Fruit fly (Drosophila melanogaster) whole organism, prepupa: ENCODE data around the gene NijB.

Experiments
- CG10631 ChIP-seq: fragments of 200-800 bp; sonication (Bioruptor generic); optimal IDR thresholded peaks from 2 replicates; lab custom pipeline; 2016; ENCODE audit warnings: missing biosample characterization, missing genetic modification characterization
- CG11762 ChIP-seq: fragments of 200-800 bp; sonication (Bioruptor generic); optimal IDR thresholded peaks from 3 replicates; lab custom pipeline; 2016; ENCODE audit warnings: missing biosample characterization, missing genetic modification characterization; ENCODE audit not compliant: insufficient read depth
- CG1621 ChIP-seq: fragments of 200-800 bp; sonication (Bioruptor generic); optimal IDR thresholded peaks from 3 replicates; lab custom pipeline; 2018; ENCODE audit warnings: missing biosample characterization, mild to moderate bottlenecking, missing genetic modification characterization
- CG31627 ChIP-seq: fragments of 200-800 bp; sonication (Bioruptor generic); optimal IDR thresholded peaks from 3 replicates; lab custom pipeline; 2016; ENCODE audit warnings: missing biosample characterization, missing genetic modification characterization
- CG6163 ChIP-seq: fragments of 200-800 bp; sonication (Bioruptor generic); IDR thresholded peaks from 3 replicates; pipeline ENCODE4 v1.3.6; 2022; ENCODE audit warnings: missing biosample characterization, missing genetic modification characterization
- CG6276 ChIP-seq: fragments of 200-800 bp; sonication (Bioruptor generic); optimal IDR thresholded peaks from 2 replicates; lab custom pipeline; 2017; ENCODE audit warnings: missing biosample characterization, mild to moderate bottlenecking, missing genetic modification characterization
- CG6808 ChIP-seq: fragments of 200-800 bp; sonication (Bioruptor generic); optimal IDR thresholded peaks from 3 replicates; lab custom pipeline; 2017; ENCODE audit warnings: missing biosample characterization, missing genetic modification characterization, mild to moderate bottlenecking, moderate library complexity, missing genetic modification reagents
- CG6854 ChIP-seq: fragments of 200-800 bp; sonication (Bioruptor generic); optimal IDR thresholded peaks from 2 replicates; lab custom pipeline; 2017; ENCODE audit warnings: missing biosample characterization, mild to moderate bottlenecking, missing genetic modification characterization
- CG8119 ChIP-seq: fragments of 200-800 bp; sonication (Bioruptor generic); IDR thresholded peaks from 3 replicates; pipeline ENCODE4 v1.3.6; 2022; ENCODE audit warnings: missing biosample characterization, missing genetic modification characterization
- CG8319 ChIP-seq: fragments of 200-800 bp; sonication (Bioruptor generic); optimal IDR thresholded peaks from 3 replicates; lab custom pipeline; 2016; ENCODE audit warnings: missing biosample characterization, missing genetic modification characterization
- Eip75B ChIP-seq: fragments of 200-800 bp; sonication (Bioruptor generic); optimal IDR thresholded peaks from 3 replicates; lab custom pipeline; 2016; ENCODE audit warnings: missing biosample characterization, missing genetic modification characterization
- Ets21C ChIP-seq: fragments of 200-800 bp; sonication (Bioruptor generic); optimal IDR thresholded peaks from 3 replicates; lab custom pipeline; 2016; ENCODE audit warnings: missing biosample characterization, missing genetic modification characterization
- Ets96B ChIP-seq: fragments of 200-800 bp; optimal IDR thresholded peaks from 2 replicates; lab custom pipeline; 2019; ENCODE audit warnings: missing biosample characterization, mild to moderate bottlenecking, missing genetic modification characterization, moderate library complexity
- Hr38 ChIP-seq: sonication (Bioruptor generic); optimal IDR thresholded peaks from 2 replicates; lab custom pipeline; 2016; ENCODE audit warnings: missing biosample characterization, missing genetic modification characterization
- Hr39 ChIP-seq: fragments of 200-800 bp; sonication (Bioruptor generic); optimal IDR thresholded peaks from 2 replicates; lab custom pipeline; 2016; ENCODE audit warnings: missing biosample characterization, missing genetic modification characterization
- Lpt ChIP-seq: fragments of 200-800 bp; sonication (Bioruptor generic); optimal IDR thresholded peaks from 3 replicates; lab custom pipeline; 2016; ENCODE audit warnings: missing biosample characterization, missing genetic modification characterization
- Met ChIP-seq: fragments of 200-800 bp; sonication (Bioruptor generic); optimal IDR thresholded peaks from 3 replicates; lab custom pipeline; 2016; ENCODE audit warnings: missing biosample characterization, missing genetic modification characterization
- OdsH ChIP-seq: fragments of 200-800 bp; sonication (Bioruptor generic); optimal IDR thresholded peaks from 3 replicates; lab custom pipeline; 2016; ENCODE audit warnings: missing biosample characterization, missing genetic modification characterization
- Sox14 ChIP-seq: fragments of 200-800 bp; sonication (Bioruptor generic); optimal IDR thresholded peaks from 3 replicates; lab custom pipeline; 2016; ENCODE audit warnings: missing biosample characterization, missing genetic modification characterization
- Sox15 ChIP-seq: fragments of 200-800 bp; sonication (Bioruptor generic); optimal IDR thresholded peaks from 3 replicates; lab custom pipeline; 2016; ENCODE audit warnings: missing biosample characterization, missing genetic modification characterization
- acj6 ChIP-seq: fragments of 200-800 bp; sonication (Bioruptor generic); optimal IDR thresholded peaks from 3 replicates; lab custom pipeline; 2016; ENCODE audit warnings: missing biosample characterization, missing genetic modification characterization
- dac ChIP-seq: fragments of 200-800 bp; sonication (Bioruptor generic); optimal IDR thresholded peaks from 2 replicates; lab custom pipeline; 2017; ENCODE audit warnings: missing biosample characterization, mild to moderate bottlenecking, missing genetic modification characterization
- dsx ChIP-seq: fragments of 200-800 bp; optimal IDR thresholded peaks from 3 replicates; lab custom pipeline; 2019; ENCODE audit warnings: missing biosample characterization, mild to moderate bottlenecking, missing genetic modification characterization, moderate library complexity; ENCODE audit not compliant: poor library complexity, severe bottlenecking
- eg ChIP-seq: fragments of 200-800 bp; sonication (Bioruptor generic); IDR thresholded peaks from 3 replicates; pipeline ENCODE4 v1.3.6; 2022; ENCODE audit warnings: missing biosample characterization, missing genetic modification characterization
- esn ChIP-seq: fragments of 200-800 bp; sonication (Bioruptor generic); optimal IDR thresholded peaks from 2 replicates; lab custom pipeline; 2016; ENCODE audit warnings: missing biosample characterization, mild to moderate bottlenecking, missing genetic modification characterization, moderate library complexity
- lz ChIP-seq: fragments of 200-800 bp; sonication (Bioruptor generic); optimal IDR thresholded peaks from 3 replicates; lab custom pipeline; 2016; ENCODE audit warnings: missing biosample characterization, missing genetic modification characterization
- net ChIP-seq: fragments of 200-800 bp; sonication (Bioruptor generic); optimal IDR thresholded peaks from 3 replicates; lab custom pipeline; 2016; ENCODE audit warnings: missing biosample characterization, missing genetic modification characterization
- salr ChIP-seq, 2 experiments: fragments of 200-800 bp; sonication (Bioruptor generic); optimal IDR thresholded peaks; 3 replicates each; lab custom pipeline; 2016 to 2018; ENCODE audit warnings: missing biosample characterization in 2 of 2, missing genetic modification characterization in 2 of 2, mild to moderate bottlenecking in 1 of 2
- spab ChIP-seq: fragments of 200-800 bp; sonication (Bioruptor generic); optimal IDR thresholded peaks from 2 replicates; lab custom pipeline; 2017; ENCODE audit warnings: missing biosample characterization, mild to moderate bottlenecking, missing genetic modification characterization, missing genetic modification reagents
- ss ChIP-seq, 2 experiments: fragments of 200-800 bp; sonication (Bioruptor generic); optimal IDR thresholded peaks; 2 replicates in 1 of 2; 3 replicates in 1 of 2; lab custom pipeline; 2017 to 2018; ENCODE audit warnings: mild to moderate bottlenecking in 2 of 2, missing biosample characterization in 2 of 2, missing genetic modification characterization in 2 of 2, moderate library complexity in 1 of 2
- svp ChIP-seq: fragments of 200-800 bp; sonication (Bioruptor generic); peaks from one replicate; lab custom pipeline; 2016; ENCODE audit warnings: missing biosample characterization, missing genetic modification characterization
- topi ChIP-seq: fragments of 200-800 bp; sonication (Bioruptor generic); optimal IDR thresholded peaks from 3 replicates; lab custom pipeline; 2016; ENCODE audit warnings: missing biosample characterization, missing genetic modification characterization
- vri ChIP-seq: fragments of 200-800 bp; sonication (Bioruptor generic); optimal IDR thresholded peaks from 3 replicates; lab custom pipeline; 2016; ENCODE audit warnings: missing biosample characterization, mild to moderate bottlenecking, missing genetic modification characterization

The NijB gene

DNA sequence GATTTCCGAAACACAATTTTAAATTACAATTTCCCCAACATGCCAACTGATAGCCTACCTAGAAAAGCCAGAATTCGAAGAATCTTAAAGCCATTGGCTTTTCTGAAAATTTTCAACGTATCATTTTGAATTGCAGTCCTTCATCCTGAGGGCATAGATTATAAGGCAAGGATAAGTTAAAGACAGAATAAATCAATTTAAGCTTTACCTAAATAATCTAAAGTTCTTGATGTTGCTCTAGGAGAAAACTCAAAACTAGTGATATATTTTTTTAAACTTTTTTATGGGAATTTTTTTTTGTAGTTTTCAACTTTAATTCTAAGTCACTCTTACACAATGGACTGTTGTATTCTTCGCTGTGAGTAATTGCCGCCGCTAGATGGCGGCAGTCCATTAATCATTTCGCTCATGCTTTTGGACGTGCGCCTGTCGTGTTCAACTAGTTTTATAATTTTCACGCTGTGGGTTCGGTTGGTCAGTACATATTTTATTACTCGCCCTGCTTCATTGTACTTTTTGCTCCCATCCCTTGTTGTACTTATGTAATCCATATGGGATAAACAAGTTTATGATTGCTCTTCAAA, 22.0 kb downstream of the NijB start, which contains the start of gene COX6AL2:
COX6AL2 (minus strand) TSS at position 51 of the 584 bp plus-strand sequence.
- no peak for TF ChIP-seq lz (GFP tag; lab: Kevin White, UChicago)
- TF ChIP-seq CG8119 (GFP tag; lab: Robert Waterston, UW): no peak
- no peak for TF ChIP-seq vri (GFP tag; lab: Kevin White, UChicago)
- TF ChIP-seq Sox14 (GFP tag; lab: Kevin White, UChicago): no peak
- no peak for TF ChIP-seq CG6276
- no peak for TF ChIP-seq Eip75B (GFP tag; lab: Kevin White, UChicago)
- TF ChIP-seq net: no peak
- no peak for TF ChIP-seq CG31627 (GFP tag; lab: Kevin White, UChicago)
- no peak for TF ChIP-seq Ets21C (GFP tag; lab: Kevin White, UChicago)

DNA sequence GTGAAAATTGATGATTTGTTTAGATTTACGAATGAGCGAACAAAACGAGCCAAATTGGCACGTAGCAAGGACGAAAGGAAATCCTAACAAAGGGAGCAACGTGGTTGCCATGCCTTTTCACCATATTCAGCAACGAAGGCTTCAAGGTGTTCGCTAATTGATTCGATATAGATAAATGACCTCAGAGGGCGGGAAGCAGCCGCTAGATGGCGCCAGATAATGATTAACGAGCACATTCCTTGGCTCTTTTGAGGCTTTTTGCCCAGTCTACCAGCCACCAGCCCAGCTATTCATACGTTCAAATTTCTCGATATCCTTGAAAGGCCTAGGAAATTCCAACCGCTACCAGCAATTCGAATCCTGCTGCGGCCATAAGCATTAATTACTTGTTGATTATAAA, 24.3 kb downstream of the NijB start:
- TF ChIP-seq CG6276 (no peak), CG10631 (no peak), Hr39 (GFP tag; lab: Kevin White, UChicago) (no peak), Eip75B (GFP tag; lab: Kevin White, UChicago) (no peak), salr (GFP tag; optimal IDR thresholded peaks at IDR 0.05; lab: Kevin White, UChicago) (no peak), ss (GFP tag; optimal IDR thresholded peaks at IDR 0.05; lab: Kevin White, UChicago) (no peak), svp (GFP tag; lab: Kevin White, UChicago) (no peak), CG6163 (GFP tag; lab: Robert Waterston, UW) (no peak), net (no peak), esn (GFP tag; lab: Kevin White, UChicago) (no peak)

- TF ChIP-seq Sox15 (no peak), spab (GFP tag; lab: Kevin White, UChicago) (no peak)
Observed at dm6 chr3L:18917281-18917680, 25.1 kb downstream of the NijB start, which contains the start of gene CG6839. Gene CG6839 (plus strand): TSS chr3L:18917581.

DNA sequence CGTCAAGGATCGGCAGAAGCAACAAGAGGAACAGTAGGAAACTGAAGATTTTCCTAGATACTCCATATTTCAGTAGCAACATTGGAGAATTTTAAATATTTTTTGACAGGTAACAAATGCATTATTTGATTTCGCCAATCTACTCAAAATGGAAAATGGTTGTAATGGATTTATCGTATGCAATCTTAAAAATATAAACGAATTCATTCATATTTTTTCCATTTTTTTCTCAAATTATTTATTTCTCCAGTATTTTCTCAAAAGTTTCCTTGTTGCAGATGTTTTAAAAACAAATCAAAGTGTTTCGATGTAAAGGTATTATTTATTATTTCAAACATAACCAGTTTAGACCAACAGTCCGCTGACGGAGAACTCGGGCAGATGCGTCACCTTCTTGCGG, 28.0 kb downstream of the NijB start, which contains the start of gene CG18223:
CG18223 (minus strand) TSS at position 101 of the 400 bp plus-strand sequence.
- no peak for TF ChIP-seq lz (GFP tag; lab: Kevin White, UChicago)
- TF ChIP-seq CG8119 (GFP tag; lab: Robert Waterston, UW): no peak
- no peak for TF ChIP-seq acj6 (GFP tag; lab: Kevin White, UChicago)
- no peak for TF ChIP-seq Ets96B (tag; lab: Kevin White, UChicago)
- no peak for TF ChIP-seq salr (GFP tag; optimal IDR thresholded peaks at IDR 0.05; lab: Kevin White, UChicago)
- TF ChIP-seq dsx (GFP tag; lab: Kevin White, UChicago): no peak
- TF ChIP-seq Met: no peak
- no peak for TF ChIP-seq net
- TF ChIP-seq CG6276: no peak
- no peak for TF ChIP-seq CG6854 (GFP tag; lab: Kevin White, UChicago)
- no peak for TF ChIP-seq dac (GFP tag; lab: Kevin White, UChicago)

dm6 chr3L:18922086-18922485, 29.9 kb downstream of the NijB start, which contains the start of gene CG3819:
Gene CG3819 (minus strand): TSS chr3L:18922108.
- TF ChIP-seq CG11762 (GFP tag; lab: Kevin White, UChicago): no peak
- TF ChIP-seq Eip75B (GFP tag; lab: Kevin White, UChicago): no peak
- TF ChIP-seq CG1621: no peak
- no peak for TF ChIP-seq OdsH
- TF ChIP-seq topi (GFP tag; lab: Kevin White, UChicago): no peak
- no peak for TF ChIP-seq eg (GFP tag; lab: Robert Waterston, UW)
- no peak for TF ChIP-seq CG8119 (GFP tag; lab: Robert Waterston, UW)
- no peak for TF ChIP-seq CG10631
- no peak for TF ChIP-seq CG6808 (GFP tag; lab: Kevin White, UChicago)
- TF ChIP-seq CG8319: no peak
- TF ChIP-seq Ets96B (tag; lab: Kevin White, UChicago): no peak
- TF ChIP-seq Hr38: no peak
- no peak for TF ChIP-seq Lpt (GFP tag; lab: Kevin White, UChicago)
